Fruit fly (Drosophila melanogaster): ENCODE data around the gene CG14258.

The CG14258 gene

DNA sequence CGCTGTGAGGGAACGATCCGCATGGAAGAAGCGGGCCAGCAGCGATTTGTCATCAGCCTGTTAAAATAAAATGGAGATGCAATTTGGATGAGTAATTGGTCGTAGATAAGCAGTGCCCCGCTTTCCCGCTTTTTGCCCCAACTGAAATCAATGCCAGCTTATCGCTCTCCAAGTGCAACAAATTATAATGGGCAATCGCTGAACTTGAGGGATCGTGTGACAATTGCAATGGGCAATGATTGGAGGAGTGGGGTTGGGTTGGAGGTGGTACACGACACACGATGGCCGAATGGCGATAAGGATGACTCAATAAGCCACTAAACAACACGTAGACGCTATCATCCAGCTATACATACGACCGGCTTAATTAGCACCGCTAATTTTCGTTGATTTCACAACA is 35.8 kb downstream of the CG14258 start:
- TF ChIP-seq CG17801 (GFP tag; optimal IDR thresholded peaks at IDR 0.05; ENCODE audit: partially characterized antibody): no peak

- peak; percentile 73 for TF ChIP-seq CG17801 (GFP tag; optimal IDR thresholded peaks at IDR 0.05; ENCODE audit: partially characterized antibody)
Measured at dm6 chr3R:27129580-27130385, 36.8 kb downstream of the CG14258 start.

dm6 chr3R:27130551-27131161 is 37.7 kb downstream of the CG14258 start:
- TF ChIP-seq CG17801 (GFP tag; optimal IDR thresholded peaks at IDR 0.05; ENCODE audit: partially characterized antibody): no peak

- no peak for TF ChIP-seq CG17801 (GFP tag; optimal IDR thresholded peaks at IDR 0.05; ENCODE audit: partially characterized antibody)
Measured at dm6 chr3R:27131408-27131807, 38.5 kb downstream of the CG14258 start.

- TF ChIP-seq CG17801 (GFP tag; optimal IDR thresholded peaks at IDR 0.05; ENCODE audit: partially characterized antibody): no peak
Measured at dm6 chr3R:27133992-27134391, 41.0 kb downstream of the CG14258 start.

dm6 chr3R:27134728-27135361 is 41.9 kb downstream of the CG14258 start:
- no peak for TF ChIP-seq CG17801 (GFP tag; optimal IDR thresholded peaks at IDR 0.05; ENCODE audit: partially characterized antibody)

- TF ChIP-seq CG17801 (GFP tag; optimal IDR thresholded peaks at IDR 0.05; ENCODE audit: partially characterized antibody): no peak
Measured at dm6 chr3R:27135692-27136641, 43.0 kb downstream of the CG14258 start.

dm6 chr3R:27137914-27138323 is 45.0 kb downstream of the CG14258 start:
- no peak for TF ChIP-seq CG17801 (GFP tag; optimal IDR thresholded peaks at IDR 0.05; ENCODE audit: partially characterized antibody)

- TF ChIP-seq CG17801 (GFP tag; optimal IDR thresholded peaks at IDR 0.05; ENCODE audit: partially characterized antibody): peak; percentile 9
Measured at dm6 chr3R:27138700-27139099, 45.8 kb downstream of the CG14258 start.

- TF ChIP-seq CG17801 (GFP tag; optimal IDR thresholded peaks at IDR 0.05; ENCODE audit: partially characterized antibody): no peak
Measured at dm6 chr3R:27139963-27140362, 47.0 kb downstream of the CG14258 start.
